Worm (Caenorhabditis elegans) whole organism, early embryonic: ENCODE measurements around the gene lge-1.

ENCODE experiments used
- B0310.2 ChIP-seq: sonication (generic microtip); optimal IDR thresholded peaks from 2 replicates; lab custom pipeline; 2016; ENCODE audit warnings: mild to moderate bottlenecking, missing genetic modification characterization, missing compliant biosample characterization
- F13C5.2 ChIP-seq: sonication (generic microtip); optimal IDR thresholded peaks from 2 replicates; lab custom pipeline; 2017; ENCODE audit warnings: mild to moderate bottlenecking, missing genetic modification characterization, inconsistent platforms, missing compliant biosample characterization
- ama-1 ChIP-seq: fragments of 150-350 bp; optimal IDR thresholded peaks from 2 replicates; lab custom pipeline; 2014
- ceh-36 ChIP-seq: sonication (generic microtip); optimal IDR thresholded peaks from 2 replicates; lab custom pipeline; 2016; ENCODE audit warnings: missing genetic modification characterization, inconsistent platforms, missing compliant biosample characterization
- ets-7 ChIP-seq: sonication (generic microtip); optimal IDR thresholded peaks from 2 replicates; lab custom pipeline; 2016; ENCODE audit warnings: missing genotype, missing genetic modification characterization, missing compliant biosample characterization
- flt-1 ChIP-seq: fragments of 200-800 bp; sonication (Bioruptor generic); IDR thresholded peaks from 2 replicates; pipeline ENCODE4 v1.3.6; 2022; ENCODE audit warnings: missing genetic modification characterization, missing compliant biosample characterization
- hnd-1 ChIP-seq: sonication (generic microtip); optimal IDR thresholded peaks from 2 replicates; lab custom pipeline; 2016; ENCODE audit warnings: missing genetic modification characterization, missing compliant biosample characterization
- tbx-11 ChIP-seq: fragments of 200-800 bp; sonication (Bioruptor generic); IDR thresholded peaks from 2 replicates; pipeline ENCODE4 v1.3.6; 2022; ENCODE audit warnings: missing genetic modification characterization, missing compliant biosample characterization
- tra-4 ChIP-seq: sonication (generic microtip); optimal IDR thresholded peaks from 2 replicates; lab custom pipeline; 2017; ENCODE audit warnings: missing genetic modification characterization, missing compliant biosample characterization

DNA sequence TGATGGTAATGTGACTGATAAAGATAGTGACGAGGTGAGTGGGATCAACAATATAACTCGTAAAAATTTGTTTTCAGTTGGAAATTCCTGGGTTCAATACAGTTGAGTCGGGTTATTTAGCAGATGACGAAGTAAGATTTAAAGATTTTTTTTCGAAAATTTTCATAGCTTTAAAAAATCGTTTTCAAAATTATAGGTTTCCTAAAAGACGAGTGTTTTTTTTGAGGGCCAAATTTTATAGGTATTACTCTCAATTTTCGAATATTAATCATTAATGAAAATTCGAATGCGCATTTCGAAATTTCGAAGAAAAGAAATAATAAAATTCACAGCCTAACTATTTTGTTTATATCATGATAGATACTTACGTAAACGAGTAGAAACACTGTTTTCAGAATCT lies 4.8 kb downstream of the lge-1 start:
- TF ChIP-seq F13C5.2 (no peak), ama-1 (lab: Kevin White, UChicago) (no peak), hnd-1 (tag; lab: Kevin White, UChicago) (no peak), ceh-36 (tag; lab: Kevin White, UChicago) (no peak), B0310.2 (tag; lab: Kevin White, UChicago) (no peak), tra-4 (tag; lab: Kevin White, UChicago) (no peak), tbx-11 (GFP tag; lab: Robert Waterston, UW) (no peak), flt-1 (GFP tag; lab: Robert Waterston, UW) (no peak), ets-7 (no peak)
